Worm (Caenorhabditis elegans) whole organism, L4 larva: ENCODE results near the gene R10E11.6.

ENCODE experiments used
- aly-2 ChIP-seq: sonication (generic microtip); optimal IDR thresholded peaks from 2 replicates; lab custom pipeline; 2018; ENCODE audit warnings: missing biosample characterization, missing genetic modification characterization
- fkh-10 ChIP-seq: fragments of 150-350 bp; optimal IDR thresholded peaks from 2 replicates; lab custom pipeline; 2014; ENCODE audit warnings: missing biosample characterization, missing genetic modification reagents, missing genetic modification characterization
- fos-1 ChIP-seq: fragments of 150-350 bp; optimal IDR thresholded peaks from 2 replicates; lab custom pipeline; 2014; ENCODE audit warnings: missing biosample characterization, missing genetic modification characterization
- hlh-30 ChIP-seq: sonication (generic microtip); optimal IDR thresholded peaks from 2 replicates; lab custom pipeline; 2017; ENCODE audit warnings: antibody characterized with exemption, mild to moderate bottlenecking, missing genetic modification characterization, missing compliant biosample characterization; ENCODE audit not compliant: insufficient read depth
- lin-15B ChIP-seq: fragments of 150-350 bp; sonication (generic microtip); optimal IDR thresholded peaks from 3 replicates; lab custom pipeline; 2014; ENCODE audit warnings: missing biosample characterization, missing genetic modification characterization
- mdl-1 ChIP-seq, 2 experiments: fragments of 150-350 bp in 1 of 2; sonication (generic microtip) in 1 of 2; optimal IDR thresholded peaks; 2 replicates each; lab custom pipeline; 2014 to 2017; ENCODE audit warnings: missing biosample characterization in 2 of 2, missing genetic modification characterization in 2 of 2
- pha-4 ChIP-seq, 2 experiments: fragments of 150-350 bp in 1 of 2; fragments of 200-800 bp in 1 of 2; sonication (Bioruptor generic) in 1 of 2; IDR thresholded peaks in 1 of 2; optimal IDR thresholded peaks in 1 of 2; 2 replicates each; pipeline versions ENCODE4 v1.3.6 to Lab custom; 2014 to 2022; ENCODE audit warnings: missing genetic modification characterization in 2 of 2, missing genetic modification reagents in 2 of 2, missing biosample characterization in 1 of 2, missing compliant biosample characterization in 1 of 2
- snpc-4 ChIP-seq: fragments of 150-350 bp; optimal IDR thresholded peaks from 2 replicates; lab custom pipeline; 2014; ENCODE audit warnings: missing biosample characterization, missing genetic modification characterization
- tra-1 ChIP-seq: fragments of 200-800 bp; sonication (Bioruptor generic); IDR thresholded peaks from 2 replicates; pipeline ENCODE4 v1.3.6; 2022; ENCODE audit warnings: missing genetic modification reagents, missing genetic modification characterization, missing compliant biosample characterization
- unc-62 ChIP-seq, 3 experiments: fragments of 150-350 bp in 1 of 3; sonication (generic microtip); optimal IDR thresholded peaks in 2 of 3; peaks in 1 of 3; 1 replicate in 1 of 3; 2 replicates in 2 of 3; lab custom pipeline; 2014 to 2017; ENCODE audit warnings: missing biosample characterization in 3 of 3, missing genetic modification characterization in 3 of 3, missing genetic modification reagents in 3 of 3, missing genotype in 1 of 3
- zag-1 ChIP-seq: fragments of 150-350 bp; optimal IDR thresholded peaks from 2 replicates; lab custom pipeline; 2014; ENCODE audit warnings: missing biosample characterization, missing genetic modification characterization

DNA sequence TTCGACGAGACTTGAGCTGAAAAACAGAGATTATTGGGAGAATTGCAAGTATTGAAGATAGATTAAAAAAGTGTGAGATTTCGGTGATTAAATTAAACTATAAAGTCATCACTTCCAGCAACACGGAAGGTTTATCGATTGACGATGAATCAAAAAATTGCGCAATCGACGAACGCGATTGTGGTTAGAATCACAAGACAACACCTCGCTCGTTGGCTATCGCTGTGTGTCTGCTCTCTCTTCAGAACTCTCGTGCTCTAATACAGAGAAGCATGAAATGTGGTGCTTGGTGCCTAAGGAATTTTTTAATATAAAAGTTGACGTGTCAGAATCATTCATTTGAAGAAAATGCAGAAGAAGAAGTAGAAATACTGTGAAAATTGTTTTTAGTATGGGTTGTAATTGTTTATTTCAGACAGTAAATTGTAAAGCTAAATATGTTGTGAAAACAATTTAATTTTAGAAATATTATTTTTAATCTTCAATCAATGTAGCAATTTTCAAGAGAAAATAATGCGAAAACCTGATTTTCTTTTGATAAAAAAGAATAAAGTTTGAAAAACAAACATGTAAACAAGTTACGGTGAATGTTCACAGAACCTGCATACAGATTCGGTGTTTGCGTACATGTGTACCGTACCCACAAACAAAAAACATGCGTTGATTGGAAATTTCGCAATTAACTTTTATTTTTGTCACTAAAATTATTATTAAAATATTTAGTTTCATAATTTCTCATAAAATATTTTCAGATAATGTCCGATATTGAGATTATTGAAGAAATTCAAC lies 44.6 kb downstream of the R10E11.6 start, which contains the start of the genes ZK632.10 and ZK632.11:
- TF ChIP-seq zag-1 (tag; lab: Kevin White, UChicago) (no peak), hlh-30 (peak; percentile 89), fos-1 (tag; lab: Kevin White, UChicago) (no peak), mdl-1 (tag; optimal IDR thresholded peaks at IDR 0.05; lab: Kevin White, UChicago) (peak; percentile 35 to 72), snpc-4 (tag; lab: Kevin White, UChicago) (no peak), tra-1 (GFP tag; lab: Robert Waterston, UW) (no peak), pha-4 (GFP tag; IDR thresholded peaks at IDR 0.05; lab: Robert Waterston, UW) (no peak), pha-4 (tag; optimal IDR thresholded peaks at IDR 0.05; lab: Kevin White, UChicago) (peak; percentile 87), unc-62 (GFP tag; optimal IDR thresholded peaks at IDR 0.05 in 1 of 2; lab: Kevin White, UChicago) (peak in 1 of 2 experiments; percentile 74), unc-62 (tag; optimal IDR thresholded peaks at IDR 0.05; lab: Kevin White, UChicago) (no peak), lin-15B (tag; lab: Kevin White, UChicago) (no peak), fkh-10 (GFP tag; lab: Kevin White, UChicago) (no peak), aly-2 (no peak)
